Worm (Caenorhabditis elegans) whole organism, L4 larva: ENCODE measurements around the gene W03C9.2.

Source experiments
- ZK337.2 ChIP-seq: fragments of 200-800 bp; sonication (Bioruptor generic); IDR thresholded peaks from 2 replicates; pipeline ENCODE4 v1.3.6; 2022; ENCODE audit warnings: missing genetic modification reagents, missing genetic modification characterization, missing compliant biosample characterization
- ceh-44 ChIP-seq: fragments of 200-800 bp; sonication (Bioruptor generic); IDR thresholded peaks from 2 replicates; pipeline ENCODE4 v1.3.6; 2022; ENCODE audit warnings: missing genetic modification reagents, missing genetic modification characterization, missing compliant biosample characterization
- egl-27 ChIP-seq: sonication (generic microtip); optimal IDR thresholded peaks from 3 replicates; lab custom pipeline; 2017; ENCODE audit warnings: missing biosample characterization, missing genetic modification reagents, missing genetic modification characterization
- hlh-30 ChIP-seq: sonication (generic microtip); optimal IDR thresholded peaks from 2 replicates; lab custom pipeline; 2017; ENCODE audit warnings: antibody characterized with exemption, mild to moderate bottlenecking, missing genetic modification characterization, missing compliant biosample characterization; ENCODE audit not compliant: insufficient read depth
- pha-4 ChIP-seq, 2 experiments: fragments of 150-350 bp in 1 of 2; fragments of 200-800 bp in 1 of 2; sonication (Bioruptor generic) in 1 of 2; IDR thresholded peaks in 1 of 2; optimal IDR thresholded peaks in 1 of 2; 2 replicates each; pipeline versions ENCODE4 v1.3.6 to Lab custom; 2014 to 2022; ENCODE audit warnings: missing genetic modification characterization in 2 of 2, missing genetic modification reagents in 2 of 2, missing biosample characterization in 1 of 2, missing compliant biosample characterization in 1 of 2
- snpc-4 ChIP-seq: fragments of 150-350 bp; optimal IDR thresholded peaks from 2 replicates; lab custom pipeline; 2014; ENCODE audit warnings: missing biosample characterization, missing genetic modification characterization

DNA sequence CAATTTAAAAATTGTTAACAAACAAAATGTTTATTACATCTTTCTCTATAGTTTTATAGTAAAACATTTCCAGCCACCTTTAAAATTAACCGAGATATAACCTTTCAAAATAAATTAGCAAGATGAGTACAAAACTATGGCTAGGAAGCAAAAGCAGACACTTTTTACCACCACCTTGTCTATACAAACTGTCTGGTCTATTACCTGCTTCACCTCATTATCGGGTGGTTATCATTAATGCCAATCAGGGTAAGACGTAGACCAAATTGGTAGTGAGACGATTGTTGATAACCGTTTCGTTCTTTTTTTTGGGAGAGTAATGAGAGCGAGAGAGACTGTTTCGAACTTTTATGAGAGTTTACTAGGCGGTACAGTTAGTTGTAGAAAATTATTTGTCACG is 25.8 kb upstream of the W03C9.2 start:
- TF ChIP-seq egl-27 (tag; lab: Kevin White, UChicago): no peak
- no peak for TF ChIP-seq snpc-4 (tag; lab: Kevin White, UChicago)
- no peak for TF ChIP-seq pha-4 (GFP tag; IDR thresholded peaks at IDR 0.05; lab: Robert Waterston, UW)
- no peak for TF ChIP-seq pha-4 (tag; optimal IDR thresholded peaks at IDR 0.05; lab: Kevin White, UChicago)
- no peak for TF ChIP-seq hlh-30 (tag; lab: Kevin White, UChicago)
- no peak for TF ChIP-seq ZK337.2 (GFP tag; lab: Robert Waterston, UW)
- TF ChIP-seq ceh-44: no peak
